Fruit fly (Drosophila melanogaster): ENCODE data around the gene CG10185.

The CG10185 gene

dm6 chr3R:16034186-16034585 lies 33.2 kb downstream of the CG10185 start:
- TF ChIP-seq CG31627 (GFP tag; optimal IDR thresholded peaks at IDR 0.05) (no peak), CG9139 (GFP tag; optimal IDR thresholded peaks at IDR 0.05) (no peak), Sox15 (GFP tag; optimal IDR thresholded peaks at IDR 0.05) (no peak), CG15336 (GFP tag; IDR thresholded peaks at IDR 0.05) (no peak), net (GFP tag; optimal IDR thresholded peaks at IDR 0.05) (no peak), Eip78C (GFP tag) (no peak), CG6854 (GFP tag; optimal IDR thresholded peaks at IDR 0.05) (no peak), Hr39 (GFP tag; optimal IDR thresholded peaks at IDR 0.05) (no peak), OdsH (GFP tag; optimal IDR thresholded peaks at IDR 0.05) (no peak), Eip75B (GFP tag; optimal IDR thresholded peaks at IDR 0.05) (no peak), Gug (GFP tag; IDR thresholded peaks at IDR 0.05) (no peak)

- TF ChIP-seq cyc (GFP tag; optimal IDR thresholded peaks at IDR 0.05) (no peak), CG8319 (GFP tag; optimal IDR thresholded peaks at IDR 0.05) (no peak), net (GFP tag; optimal IDR thresholded peaks at IDR 0.05) (no peak), OdsH (GFP tag; optimal IDR thresholded peaks at IDR 0.05) (no peak), topi (GFP tag; optimal IDR thresholded peaks at IDR 0.05) (no peak), Eip78C (GFP tag) (no peak), Hr38 (GFP tag; optimal IDR thresholded peaks at IDR 0.05) (no peak), CG6792 (GFP tag; optimal IDR thresholded peaks at IDR 0.05) (no peak), CG6163 (GFP tag; IDR thresholded peaks at IDR 0.05) (no peak), Blimp-1 (GFP tag; optimal IDR thresholded peaks at IDR 0.05) (no peak), CG6808 (GFP tag; optimal IDR thresholded peaks at IDR 0.05) (no peak), fkh (GFP tag; optimal IDR thresholded peaks at IDR 0.05) (no peak), CG9139 (GFP tag; optimal IDR thresholded peaks at IDR 0.05) (no peak), dac (GFP tag; optimal IDR thresholded peaks at IDR 0.05) (no peak), CG15336 (GFP tag; IDR thresholded peaks at IDR 0.05) (no peak), Ets21C (GFP tag; optimal IDR thresholded peaks at IDR 0.05) (no peak), CG16779 (tag; optimal IDR thresholded peaks at IDR 0.05) (no peak), CG10631 (GFP tag; optimal IDR thresholded peaks at IDR 0.05) (no peak)
These were observed 33.7 kb downstream of the CG10185 start for dm6 chr3R:16033727-16034126.

- TF ChIP-seq salr (GFP tag; optimal IDR thresholded peaks at IDR 0.05) (no peak), CG8632 (GFP tag; optimal IDR thresholded peaks at IDR 0.05) (no peak), dsx (GFP tag; optimal IDR thresholded peaks at IDR 0.05; ENCODE audit: poor library complexity, severe bottlenecking) (no peak), eg (GFP tag; IDR thresholded peaks at IDR 0.05) (no peak), cyc (GFP tag; optimal IDR thresholded peaks at IDR 0.05) (no peak), fd85E (GFP tag; optimal IDR thresholded peaks at IDR 0.05) (no peak), Sox14 (GFP tag; optimal IDR thresholded peaks at IDR 0.05) (no peak), CG10631 (GFP tag; optimal IDR thresholded peaks at IDR 0.05) (no peak), CG34406 (GFP tag; optimal IDR thresholded peaks at IDR 0.05) (no peak), fd59A (GFP tag; optimal IDR thresholded peaks at IDR 0.05) (no peak), CG8119 (GFP tag; IDR thresholded peaks at IDR 0.05) (no peak), Eip93F (GFP tag; optimal IDR thresholded peaks at IDR 0.05) (no peak), CG31627 (GFP tag; optimal IDR thresholded peaks at IDR 0.05) (no peak), Hr38 (GFP tag; optimal IDR thresholded peaks at IDR 0.05) (no peak), CG10669 (GFP tag; optimal IDR thresholded peaks at IDR 0.05) (no peak), CG32006 (GFP tag; optimal IDR thresholded peaks at IDR 0.05) (no peak)
These were observed 36.9 kb downstream of the CG10185 start for dm6 chr3R:16030445-16030844.

- TF ChIP-seq CG6276 (GFP tag; optimal IDR thresholded peaks at IDR 0.05), result no peak
- TF ChIP-seq pdm3 (GFP tag; optimal IDR thresholded peaks at IDR 0.05), result no peak
- TF ChIP-seq ss (GFP tag; optimal IDR thresholded peaks at IDR 0.05), result no peak
- no peak for TF ChIP-seq spab (GFP tag; optimal IDR thresholded peaks at IDR 0.05)
- TF ChIP-seq eg (GFP tag; IDR thresholded peaks at IDR 0.05), result no peak
- no peak for TF ChIP-seq CG16779 (tag; optimal IDR thresholded peaks at IDR 0.05)
- TF ChIP-seq CG3919 (GFP tag; optimal IDR thresholded peaks at IDR 0.05), result no peak
- no peak for TF ChIP-seq svp (GFP tag)
- TF ChIP-seq Sox15 (GFP tag; optimal IDR thresholded peaks at IDR 0.05), result no peak
- TF ChIP-seq Eip75B (GFP tag; optimal IDR thresholded peaks at IDR 0.05), result no peak
- no peak for TF ChIP-seq cyc (GFP tag; optimal IDR thresholded peaks at IDR 0.05)
- TF ChIP-seq CG6854 (GFP tag; optimal IDR thresholded peaks at IDR 0.05), result no peak
These were observed 37.8 kb downstream of the CG10185 start for dm6 chr3R:16029584-16029983.

Measured in whole organism, prepupa.